Worm (Caenorhabditis elegans) whole organism, late embryonic: Measurements from ENCODE around the gene gex-2.

Source experiments
- ceh-48 ChIP-seq: sonication (generic microtip); optimal IDR thresholded peaks from 2 replicates; lab custom pipeline; 2016; ENCODE audit warnings: missing genetic modification characterization, inconsistent platforms, missing compliant biosample characterization
- che-1 ChIP-seq: sonication (generic microtip); optimal IDR thresholded peaks from 2 replicates; lab custom pipeline; 2016; ENCODE audit warnings: mild to moderate bottlenecking, missing genetic modification characterization, missing compliant biosample characterization
- lim-6 ChIP-seq: sonication (generic microtip); optimal IDR thresholded peaks from 2 replicates; lab custom pipeline; 2016; ENCODE audit warnings: missing genetic modification characterization, missing compliant biosample characterization
- nhr-11 ChIP-seq: fragments of 150-350 bp; optimal IDR thresholded peaks from 2 replicates; lab custom pipeline; 2014; ENCODE audit warnings: missing biosample characterization, missing genetic modification characterization
- sox-2 ChIP-seq: fragments of 200-800 bp; sonication (Bioruptor generic); IDR thresholded peaks from 2 replicates; pipeline ENCODE4 v1.3.6; 2022; ENCODE audit warnings: missing genetic modification reagents, missing genetic modification characterization, missing compliant biosample characterization
- tbx-7 ChIP-seq: sonication (generic microtip); optimal IDR thresholded peaks from 2 replicates; lab custom pipeline; 2016; ENCODE audit warnings: missing genotype, missing genetic modification characterization, missing compliant biosample characterization
- zip-5 ChIP-seq: sonication (generic microtip); optimal IDR thresholded peaks from 2 replicates; lab custom pipeline; 2016; ENCODE audit warnings: missing genetic modification characterization, missing compliant biosample characterization

DNA sequence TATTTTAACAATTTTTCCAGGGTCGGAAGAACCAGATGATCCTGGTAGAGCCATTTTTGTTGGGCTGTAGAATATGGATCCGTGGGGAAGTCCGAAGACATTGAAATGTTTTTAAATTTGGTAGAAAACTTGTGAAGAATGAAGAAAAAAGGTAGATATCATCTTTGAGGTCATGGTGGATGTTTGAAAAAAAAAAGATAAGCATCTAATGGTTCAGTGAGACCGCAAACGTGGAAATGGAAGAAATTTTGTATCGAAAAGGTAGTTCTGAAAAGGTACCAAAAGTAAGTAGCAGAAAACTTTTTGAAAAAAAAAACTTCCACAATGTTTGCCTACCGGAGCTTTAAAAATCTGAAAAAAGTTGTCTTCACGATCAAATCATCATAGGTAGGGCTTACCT is 31.0 kb downstream of the gex-2 start, which contains the start of gene prmt-4:
- no peak for TF ChIP-seq che-1
- no peak for TF ChIP-seq ceh-48 (tag; lab: Kevin White, UChicago)
- TF ChIP-seq lim-6 (tag; lab: Kevin White, UChicago): no peak
- TF ChIP-seq zip-5 (tag; lab: Kevin White, UChicago): no peak
- TF ChIP-seq tbx-7 (tag; lab: Kevin White, UChicago): no peak
- TF ChIP-seq sox-2 (GFP tag; lab: Robert Waterston, UW): no peak
- TF ChIP-seq nhr-11: no peak
